Fruit fly (Drosophila melanogaster) whole organism, prepupa: ENCODE data around the gene dod.

Experiments
- CG31627 ChIP-seq: fragments of 200-800 bp; sonication (Bioruptor generic); optimal IDR thresholded peaks from 3 replicates; lab custom pipeline; 2016; ENCODE audit warnings: missing biosample characterization, missing genetic modification characterization
- CG6163 ChIP-seq: fragments of 200-800 bp; sonication (Bioruptor generic); IDR thresholded peaks from 3 replicates; pipeline ENCODE4 v1.3.6; 2022; ENCODE audit warnings: missing biosample characterization, missing genetic modification characterization
- CG6792 ChIP-seq: fragments of 200-800 bp; sonication (Bioruptor generic); optimal IDR thresholded peaks from 3 replicates; lab custom pipeline; 2016; ENCODE audit warnings: missing biosample characterization, missing genetic modification characterization
- CG6854 ChIP-seq: fragments of 200-800 bp; sonication (Bioruptor generic); optimal IDR thresholded peaks from 2 replicates; lab custom pipeline; 2017; ENCODE audit warnings: missing biosample characterization, mild to moderate bottlenecking, missing genetic modification characterization
- CG9139 ChIP-seq: fragments of 200-800 bp; sonication (Bioruptor generic); optimal IDR thresholded peaks from 3 replicates; lab custom pipeline; 2017; ENCODE audit warnings: missing biosample characterization, mild to moderate bottlenecking, missing genetic modification characterization
- Eip75B ChIP-seq: fragments of 200-800 bp; sonication (Bioruptor generic); optimal IDR thresholded peaks from 3 replicates; lab custom pipeline; 2016; ENCODE audit warnings: missing biosample characterization, missing genetic modification characterization
- Hr38 ChIP-seq: sonication (Bioruptor generic); optimal IDR thresholded peaks from 2 replicates; lab custom pipeline; 2016; ENCODE audit warnings: missing biosample characterization, missing genetic modification characterization
- Hr4 ChIP-seq: fragments of 200-800 bp; sonication (Bioruptor generic); optimal IDR thresholded peaks from 3 replicates; lab custom pipeline; 2016; ENCODE audit warnings: missing biosample characterization, missing genetic modification characterization
- OdsH ChIP-seq: fragments of 200-800 bp; sonication (Bioruptor generic); optimal IDR thresholded peaks from 3 replicates; lab custom pipeline; 2016; ENCODE audit warnings: missing biosample characterization, missing genetic modification characterization
- achi ChIP-seq: fragments of 200-800 bp; sonication (Bioruptor generic); optimal IDR thresholded peaks from 3 replicates; lab custom pipeline; 2016; ENCODE audit warnings: missing biosample characterization, missing genetic modification characterization
- cyc ChIP-seq: fragments of 200-800 bp; sonication (Bioruptor generic); optimal IDR thresholded peaks from 3 replicates; lab custom pipeline; 2016; ENCODE audit warnings: missing biosample characterization, missing genetic modification characterization
- lz ChIP-seq: fragments of 200-800 bp; sonication (Bioruptor generic); optimal IDR thresholded peaks from 3 replicates; lab custom pipeline; 2016; ENCODE audit warnings: missing biosample characterization, missing genetic modification characterization

- TF ChIP-seq Hr4 (GFP tag; lab: Kevin White, UChicago) (no peak), OdsH (GFP tag; lab: Kevin White, UChicago) (no peak), CG9139 (GFP tag; lab: Kevin White, UChicago) (no peak), Hr38 (GFP tag; lab: Kevin White, UChicago) (no peak), CG6792 (GFP tag; lab: Kevin White, UChicago) (no peak), CG6163 (GFP tag; lab: Robert Waterston, UW) (no peak), CG6854 (GFP tag; lab: Kevin White, UChicago) (no peak), achi (GFP tag; lab: Kevin White, UChicago) (no peak), CG31627 (GFP tag; lab: Kevin White, UChicago) (no peak), cyc (no peak), Eip75B (GFP tag; lab: Kevin White, UChicago) (no peak), lz (GFP tag; lab: Kevin White, UChicago) (no peak)
Measured at dm6 chrX:21387695-21388094, 42.5 kb downstream of the dod start, which contains the start of gene Ddx56.
